Fruit fly (Drosophila melanogaster) whole organism, prepupa: ENCODE data around the gene Clbn.
A peak's percentile ranks its signal among the peaks of the same experiment; 100 is the strongest.

Source experiments
- CG10631 ChIP-seq: fragments of 200-800 bp; sonication (Bioruptor generic); optimal IDR thresholded peaks from 2 replicates; lab custom pipeline; 2016; ENCODE audit warnings: missing biosample characterization, missing genetic modification characterization
- CG10669 ChIP-seq: fragments of 200-800 bp; sonication (Bioruptor generic); optimal IDR thresholded peaks from 3 replicates; lab custom pipeline; 2018; ENCODE audit warnings: missing biosample characterization, mild to moderate bottlenecking, missing genetic modification characterization, moderate library complexity
- CG11294 ChIP-seq: fragments of 200-800 bp; sonication (Bioruptor generic); IDR thresholded peaks from 2 replicates; pipeline ENCODE4 v1.3.6; 2022; ENCODE audit warnings: missing biosample characterization, missing genetic modification characterization
- CG11762 ChIP-seq: fragments of 200-800 bp; sonication (Bioruptor generic); optimal IDR thresholded peaks from 3 replicates; lab custom pipeline; 2016; ENCODE audit warnings: missing biosample characterization, missing genetic modification characterization; ENCODE audit not compliant: insufficient read depth
- CG11902 ChIP-seq: fragments of 200-800 bp; sonication (Bioruptor generic); optimal IDR thresholded peaks from 3 replicates; lab custom pipeline; 2016; ENCODE audit warnings: missing biosample characterization, missing genetic modification characterization
- CG15336 ChIP-seq: fragments of 200-800 bp; sonication (Bioruptor generic); IDR thresholded peaks from 2 replicates; pipeline ENCODE4 v1.3.6; 2022; ENCODE audit warnings: missing biosample characterization, missing genetic modification characterization
- CG1621 ChIP-seq: fragments of 200-800 bp; sonication (Bioruptor generic); optimal IDR thresholded peaks from 3 replicates; lab custom pipeline; 2018; ENCODE audit warnings: missing biosample characterization, mild to moderate bottlenecking, missing genetic modification characterization
- CG16779 ChIP-seq: fragments of 200-800 bp; sonication (Bioruptor generic); optimal IDR thresholded peaks from 3 replicates; lab custom pipeline; 2017; ENCODE audit warnings: missing biosample characterization, mild to moderate bottlenecking, missing genetic modification characterization
- CG34406 ChIP-seq: fragments of 200-800 bp; sonication (Bioruptor generic); optimal IDR thresholded peaks from 3 replicates; lab custom pipeline; 2016; ENCODE audit warnings: missing biosample characterization, missing genetic modification characterization
- CG6163 ChIP-seq: fragments of 200-800 bp; sonication (Bioruptor generic); IDR thresholded peaks from 3 replicates; pipeline ENCODE4 v1.3.6; 2022; ENCODE audit warnings: missing biosample characterization, missing genetic modification characterization
- CG6276 ChIP-seq: fragments of 200-800 bp; sonication (Bioruptor generic); optimal IDR thresholded peaks from 2 replicates; lab custom pipeline; 2017; ENCODE audit warnings: missing biosample characterization, mild to moderate bottlenecking, missing genetic modification characterization
- CG6808 ChIP-seq: fragments of 200-800 bp; sonication (Bioruptor generic); optimal IDR thresholded peaks from 3 replicates; lab custom pipeline; 2017; ENCODE audit warnings: missing biosample characterization, missing genetic modification characterization, mild to moderate bottlenecking, moderate library complexity, missing genetic modification reagents
- CG7368 ChIP-seq: fragments of 200-800 bp; sonication (Bioruptor generic); optimal IDR thresholded peaks from 3 replicates; lab custom pipeline; 2016; ENCODE audit warnings: missing biosample characterization, missing genetic modification characterization
- CG8119 ChIP-seq: fragments of 200-800 bp; sonication (Bioruptor generic); IDR thresholded peaks from 3 replicates; pipeline ENCODE4 v1.3.6; 2022; ENCODE audit warnings: missing biosample characterization, missing genetic modification characterization
- CG9139 ChIP-seq: fragments of 200-800 bp; sonication (Bioruptor generic); optimal IDR thresholded peaks from 3 replicates; lab custom pipeline; 2017; ENCODE audit warnings: missing biosample characterization, mild to moderate bottlenecking, missing genetic modification characterization
- Eip75B ChIP-seq: fragments of 200-800 bp; sonication (Bioruptor generic); optimal IDR thresholded peaks from 3 replicates; lab custom pipeline; 2016; ENCODE audit warnings: missing biosample characterization, missing genetic modification characterization
- Ets96B ChIP-seq: fragments of 200-800 bp; optimal IDR thresholded peaks from 2 replicates; lab custom pipeline; 2019; ENCODE audit warnings: missing biosample characterization, mild to moderate bottlenecking, missing genetic modification characterization, moderate library complexity
- Hr39 ChIP-seq: fragments of 200-800 bp; sonication (Bioruptor generic); optimal IDR thresholded peaks from 2 replicates; lab custom pipeline; 2016; ENCODE audit warnings: missing biosample characterization, missing genetic modification characterization
- Lpt ChIP-seq: fragments of 200-800 bp; sonication (Bioruptor generic); optimal IDR thresholded peaks from 3 replicates; lab custom pipeline; 2016; ENCODE audit warnings: missing biosample characterization, missing genetic modification characterization
- OdsH ChIP-seq: fragments of 200-800 bp; sonication (Bioruptor generic); optimal IDR thresholded peaks from 3 replicates; lab custom pipeline; 2016; ENCODE audit warnings: missing biosample characterization, missing genetic modification characterization
- Sox102F ChIP-seq: fragments of 200-800 bp; sonication (Bioruptor generic); optimal IDR thresholded peaks from 2 replicates; lab custom pipeline; 2016; ENCODE audit warnings: missing biosample characterization, mild to moderate bottlenecking, missing genetic modification characterization
- Sox14 ChIP-seq: fragments of 200-800 bp; sonication (Bioruptor generic); optimal IDR thresholded peaks from 3 replicates; lab custom pipeline; 2016; ENCODE audit warnings: missing biosample characterization, missing genetic modification characterization
- Sox15 ChIP-seq: fragments of 200-800 bp; sonication (Bioruptor generic); optimal IDR thresholded peaks from 3 replicates; lab custom pipeline; 2016; ENCODE audit warnings: missing biosample characterization, missing genetic modification characterization
- cyc ChIP-seq: fragments of 200-800 bp; sonication (Bioruptor generic); optimal IDR thresholded peaks from 3 replicates; lab custom pipeline; 2016; ENCODE audit warnings: missing biosample characterization, missing genetic modification characterization
- dac ChIP-seq: fragments of 200-800 bp; sonication (Bioruptor generic); optimal IDR thresholded peaks from 2 replicates; lab custom pipeline; 2017; ENCODE audit warnings: missing biosample characterization, mild to moderate bottlenecking, missing genetic modification characterization
- dsx ChIP-seq: fragments of 200-800 bp; optimal IDR thresholded peaks from 3 replicates; lab custom pipeline; 2019; ENCODE audit warnings: missing biosample characterization, mild to moderate bottlenecking, missing genetic modification characterization, moderate library complexity; ENCODE audit not compliant: poor library complexity, severe bottlenecking
- eg ChIP-seq: fragments of 200-800 bp; sonication (Bioruptor generic); IDR thresholded peaks from 3 replicates; pipeline ENCODE4 v1.3.6; 2022; ENCODE audit warnings: missing biosample characterization, missing genetic modification characterization
- esn ChIP-seq: fragments of 200-800 bp; sonication (Bioruptor generic); optimal IDR thresholded peaks from 2 replicates; lab custom pipeline; 2016; ENCODE audit warnings: missing biosample characterization, mild to moderate bottlenecking, missing genetic modification characterization, moderate library complexity
- lz ChIP-seq: fragments of 200-800 bp; sonication (Bioruptor generic); optimal IDR thresholded peaks from 3 replicates; lab custom pipeline; 2016; ENCODE audit warnings: missing biosample characterization, missing genetic modification characterization
- net ChIP-seq: fragments of 200-800 bp; sonication (Bioruptor generic); optimal IDR thresholded peaks from 3 replicates; lab custom pipeline; 2016; ENCODE audit warnings: missing biosample characterization, missing genetic modification characterization
- spab ChIP-seq: fragments of 200-800 bp; sonication (Bioruptor generic); optimal IDR thresholded peaks from 2 replicates; lab custom pipeline; 2017; ENCODE audit warnings: missing biosample characterization, mild to moderate bottlenecking, missing genetic modification characterization, missing genetic modification reagents
- ss ChIP-seq, 2 experiments: fragments of 200-800 bp; sonication (Bioruptor generic); optimal IDR thresholded peaks; 2 replicates in 1 of 2; 3 replicates in 1 of 2; lab custom pipeline; 2017 to 2018; ENCODE audit warnings: mild to moderate bottlenecking in 2 of 2, missing biosample characterization in 2 of 2, missing genetic modification characterization in 2 of 2, moderate library complexity in 1 of 2
- svp ChIP-seq: fragments of 200-800 bp; sonication (Bioruptor generic); peaks from one replicate; lab custom pipeline; 2016; ENCODE audit warnings: missing biosample characterization, missing genetic modification characterization
- topi ChIP-seq: fragments of 200-800 bp; sonication (Bioruptor generic); optimal IDR thresholded peaks from 3 replicates; lab custom pipeline; 2016; ENCODE audit warnings: missing biosample characterization, missing genetic modification characterization

Clbn gene

dm6 chr3R:25178521-25178920, 51.2 kb downstream of the Clbn start (continued):
- peak; percentile 90 for TF ChIP-seq esn (GFP tag; lab: Kevin White, UChicago)
- TF ChIP-seq Sox14 (GFP tag; lab: Kevin White, UChicago): peak; percentile 80
- TF ChIP-seq spab (GFP tag; lab: Kevin White, UChicago): peak; percentile 72
- TF ChIP-seq Eip75B (GFP tag; lab: Kevin White, UChicago): peak; percentile 61
- peak; percentile 57 for TF ChIP-seq dsx (GFP tag; lab: Kevin White, UChicago)
- TF ChIP-seq CG8119 (GFP tag; lab: Robert Waterston, UW): peak; percentile 63
- peak; percentile 89 for TF ChIP-seq svp (GFP tag; lab: Kevin White, UChicago)
- peak; percentile 50 for TF ChIP-seq eg (GFP tag; lab: Robert Waterston, UW)
- TF ChIP-seq CG6276: no peak
- peak; percentile 53 for TF ChIP-seq CG15336 (GFP tag; lab: Robert Waterston, UW)
- peak; percentile 56 for TF ChIP-seq CG7368 (GFP tag; lab: Kevin White, UChicago)
- TF ChIP-seq CG10669 (GFP tag; lab: Kevin White, UChicago): peak; percentile 79
- TF ChIP-seq CG10631: peak; percentile 70
- peak; percentile 44 to 54 for TF ChIP-seq ss (GFP tag; optimal IDR thresholded peaks at IDR 0.05; lab: Kevin White, UChicago)
- TF ChIP-seq CG6163 (GFP tag; lab: Robert Waterston, UW): peak; percentile 76
- TF ChIP-seq CG11902 (GFP tag; lab: Kevin White, UChicago): peak; percentile 58
- TF ChIP-seq Hr39 (GFP tag; lab: Kevin White, UChicago): peak; percentile 85
- TF ChIP-seq net: peak; percentile 72
- peak; percentile 74 for TF ChIP-seq cyc (GFP tag; lab: Kevin White, UChicago)
- TF ChIP-seq CG1621: peak; percentile 74
- TF ChIP-seq CG34406 (GFP tag; lab: Kevin White, UChicago): peak; percentile 84
- peak; percentile 70 for TF ChIP-seq Sox15 (GFP tag; lab: Kevin White, UChicago)
- peak; percentile 82 for TF ChIP-seq lz (GFP tag; lab: Kevin White, UChicago)
- peak; percentile 39 for TF ChIP-seq CG11762 (GFP tag; lab: Kevin White, UChicago)
- peak; percentile 70 for TF ChIP-seq topi (GFP tag; lab: Kevin White, UChicago)
- peak; percentile 85 for TF ChIP-seq Sox102F (GFP tag; lab: Kevin White, UChicago)
- TF ChIP-seq dac (GFP tag; lab: Kevin White, UChicago): no peak
- TF ChIP-seq CG11294 (GFP tag; lab: Robert Waterston, UW): 0 out of 2 replicates have a peak, but pooled peaks have one; percentile 30
- TF ChIP-seq Ets96B (tag; lab: Kevin White, UChicago): peak; percentile 77
- TF ChIP-seq OdsH (GFP tag; lab: Kevin White, UChicago): peak; percentile 82
- no peak for TF ChIP-seq Lpt (GFP tag; lab: Kevin White, UChicago)
- peak; percentile 31 for TF ChIP-seq CG9139 (GFP tag; lab: Kevin White, UChicago)
- peak; percentile 69 for TF ChIP-seq CG6808
- TF ChIP-seq CG16779 (tag; lab: Kevin White, UChicago): no peak
